Worm (Caenorhabditis elegans): ENCODE results near the gene tbc-19.

DNA sequence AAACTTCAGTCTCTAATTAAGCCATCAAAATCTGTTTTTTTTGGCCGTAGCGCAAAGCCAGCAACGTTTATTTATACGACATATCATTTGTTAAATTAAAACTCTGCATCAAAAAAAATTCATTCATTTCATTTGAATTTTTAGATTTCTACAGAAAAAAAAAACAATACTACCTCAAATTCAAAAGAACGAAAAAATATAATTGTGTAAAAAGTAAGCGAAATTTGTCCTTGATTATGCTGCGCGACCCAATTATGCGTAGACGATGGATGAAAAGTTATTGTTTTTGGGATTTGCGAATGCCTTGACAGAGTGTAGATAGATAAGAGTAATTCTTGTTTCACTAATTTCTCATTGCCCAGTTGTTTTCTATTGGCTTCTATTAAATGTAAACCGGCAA, 49.1 kb downstream of the tbc-19 start, which contains the start of gene F48F7.3:
- TF ChIP-seq ceh-30 (tag; optimal IDR thresholded peaks at IDR 0.05) (no peak), ceh-22 (tag; optimal IDR thresholded peaks at IDR 0.05) (no peak), gmeb-2 (tag; optimal IDR thresholded peaks at IDR 0.05) (no peak), mec-3 (tag; optimal IDR thresholded peaks at IDR 0.05; ENCODE audit: borderline replicate concordance) (no peak)
